Fruit fly (Drosophila melanogaster) whole organism, prepupa: ENCODE measurements around the gene CG15336.

Experiments used
- Blimp-1 ChIP-seq: fragments of 200-800 bp; sonication (Bioruptor generic); optimal IDR thresholded peaks from 3 replicates; lab custom pipeline; 2017; ENCODE audit warnings: missing biosample characterization, missing genetic modification characterization, mild to moderate bottlenecking, moderate library complexity, missing genetic modification reagents
- CG10669 ChIP-seq: fragments of 200-800 bp; sonication (Bioruptor generic); optimal IDR thresholded peaks from 3 replicates; lab custom pipeline; 2018; ENCODE audit warnings: missing biosample characterization, mild to moderate bottlenecking, missing genetic modification characterization, moderate library complexity
- CG11294 ChIP-seq: fragments of 200-800 bp; sonication (Bioruptor generic); IDR thresholded peaks from 2 replicates; pipeline ENCODE4 v1.3.6; 2022; ENCODE audit warnings: missing biosample characterization, missing genetic modification characterization
- CG11902 ChIP-seq: fragments of 200-800 bp; sonication (Bioruptor generic); optimal IDR thresholded peaks from 3 replicates; lab custom pipeline; 2016; ENCODE audit warnings: missing biosample characterization, missing genetic modification characterization
- CG1621 ChIP-seq: fragments of 200-800 bp; sonication (Bioruptor generic); optimal IDR thresholded peaks from 3 replicates; lab custom pipeline; 2018; ENCODE audit warnings: missing biosample characterization, mild to moderate bottlenecking, missing genetic modification characterization
- CG16779 ChIP-seq: fragments of 200-800 bp; sonication (Bioruptor generic); optimal IDR thresholded peaks from 3 replicates; lab custom pipeline; 2017; ENCODE audit warnings: missing biosample characterization, mild to moderate bottlenecking, missing genetic modification characterization
- CG32006 ChIP-seq: fragments of 200-800 bp; sonication (Bioruptor generic); optimal IDR thresholded peaks from 3 replicates; lab custom pipeline; 2017; ENCODE audit warnings: missing biosample characterization, mild to moderate bottlenecking, missing genetic modification characterization
- CG3919 ChIP-seq: fragments of 200-800 bp; sonication (Bioruptor generic); optimal IDR thresholded peaks from 3 replicates; lab custom pipeline; 2016; ENCODE audit warnings: missing biosample characterization, missing genetic modification characterization
- CG4318 ChIP-seq: fragments of 200-800 bp; sonication (Bioruptor generic); optimal IDR thresholded peaks from 3 replicates; lab custom pipeline; 2017; ENCODE audit warnings: missing biosample characterization, mild to moderate bottlenecking, missing genetic modification characterization
- CG6163 ChIP-seq: fragments of 200-800 bp; sonication (Bioruptor generic); IDR thresholded peaks from 3 replicates; pipeline ENCODE4 v1.3.6; 2022; ENCODE audit warnings: missing biosample characterization, missing genetic modification characterization
- CG6792 ChIP-seq: fragments of 200-800 bp; sonication (Bioruptor generic); optimal IDR thresholded peaks from 3 replicates; lab custom pipeline; 2016; ENCODE audit warnings: missing biosample characterization, missing genetic modification characterization
- CG6808 ChIP-seq: fragments of 200-800 bp; sonication (Bioruptor generic); optimal IDR thresholded peaks from 3 replicates; lab custom pipeline; 2017; ENCODE audit warnings: missing biosample characterization, missing genetic modification characterization, mild to moderate bottlenecking, moderate library complexity, missing genetic modification reagents
- CG6854 ChIP-seq: fragments of 200-800 bp; sonication (Bioruptor generic); optimal IDR thresholded peaks from 2 replicates; lab custom pipeline; 2017; ENCODE audit warnings: missing biosample characterization, mild to moderate bottlenecking, missing genetic modification characterization
- CG8119 ChIP-seq: fragments of 200-800 bp; sonication (Bioruptor generic); IDR thresholded peaks from 3 replicates; pipeline ENCODE4 v1.3.6; 2022; ENCODE audit warnings: missing biosample characterization, missing genetic modification characterization
- CG8319 ChIP-seq: fragments of 200-800 bp; sonication (Bioruptor generic); optimal IDR thresholded peaks from 3 replicates; lab custom pipeline; 2016; ENCODE audit warnings: missing biosample characterization, missing genetic modification characterization
- CG8632 ChIP-seq: fragments of 200-800 bp; sonication (Bioruptor generic); optimal IDR thresholded peaks from 3 replicates; lab custom pipeline; 2016; ENCODE audit warnings: missing biosample characterization, missing genetic modification characterization
- CG9139 ChIP-seq: fragments of 200-800 bp; sonication (Bioruptor generic); optimal IDR thresholded peaks from 3 replicates; lab custom pipeline; 2017; ENCODE audit warnings: missing biosample characterization, mild to moderate bottlenecking, missing genetic modification characterization
- Eip75B ChIP-seq: fragments of 200-800 bp; sonication (Bioruptor generic); optimal IDR thresholded peaks from 3 replicates; lab custom pipeline; 2016; ENCODE audit warnings: missing biosample characterization, missing genetic modification characterization
- Eip78C ChIP-seq: fragments of 200-800 bp; sonication (Bioruptor generic); peaks from one replicate; lab custom pipeline; 2016; ENCODE audit warnings: missing biosample characterization, missing genetic modification characterization
- Eip93F ChIP-seq: fragments of 200-800 bp; sonication (Bioruptor generic); optimal IDR thresholded peaks from 2 replicates; lab custom pipeline; 2016; ENCODE audit warnings: missing biosample characterization, mild to moderate bottlenecking, missing genetic modification characterization
- Ets21C ChIP-seq: fragments of 200-800 bp; sonication (Bioruptor generic); optimal IDR thresholded peaks from 3 replicates; lab custom pipeline; 2016; ENCODE audit warnings: missing biosample characterization, missing genetic modification characterization
- Ets96B ChIP-seq: fragments of 200-800 bp; optimal IDR thresholded peaks from 2 replicates; lab custom pipeline; 2019; ENCODE audit warnings: missing biosample characterization, mild to moderate bottlenecking, missing genetic modification characterization, moderate library complexity
- Gug ChIP-seq: fragments of 200-800 bp; sonication (Bioruptor generic); IDR thresholded peaks from 2 replicates; pipeline ENCODE4 v1.3.6; 2022; ENCODE audit warnings: missing biosample characterization, missing genetic modification characterization
- Hr39 ChIP-seq: fragments of 200-800 bp; sonication (Bioruptor generic); optimal IDR thresholded peaks from 2 replicates; lab custom pipeline; 2016; ENCODE audit warnings: missing biosample characterization, missing genetic modification characterization
- Lpt ChIP-seq: fragments of 200-800 bp; sonication (Bioruptor generic); optimal IDR thresholded peaks from 3 replicates; lab custom pipeline; 2016; ENCODE audit warnings: missing biosample characterization, missing genetic modification characterization
- Met ChIP-seq: fragments of 200-800 bp; sonication (Bioruptor generic); optimal IDR thresholded peaks from 3 replicates; lab custom pipeline; 2016; ENCODE audit warnings: missing biosample characterization, missing genetic modification characterization
- OdsH ChIP-seq: fragments of 200-800 bp; sonication (Bioruptor generic); optimal IDR thresholded peaks from 3 replicates; lab custom pipeline; 2016; ENCODE audit warnings: missing biosample characterization, missing genetic modification characterization
- Smox ChIP-seq: fragments of 200-800 bp; sonication (Bioruptor generic); optimal IDR thresholded peaks from 3 replicates; lab custom pipeline; 2016; ENCODE audit warnings: missing biosample characterization, missing genetic modification characterization
- Sox102F ChIP-seq: fragments of 200-800 bp; sonication (Bioruptor generic); optimal IDR thresholded peaks from 2 replicates; lab custom pipeline; 2016; ENCODE audit warnings: missing biosample characterization, mild to moderate bottlenecking, missing genetic modification characterization
- Sox14 ChIP-seq: fragments of 200-800 bp; sonication (Bioruptor generic); optimal IDR thresholded peaks from 3 replicates; lab custom pipeline; 2016; ENCODE audit warnings: missing biosample characterization, missing genetic modification characterization
- acj6 ChIP-seq: fragments of 200-800 bp; sonication (Bioruptor generic); optimal IDR thresholded peaks from 3 replicates; lab custom pipeline; 2016; ENCODE audit warnings: missing biosample characterization, missing genetic modification characterization
- cyc ChIP-seq: fragments of 200-800 bp; sonication (Bioruptor generic); optimal IDR thresholded peaks from 3 replicates; lab custom pipeline; 2016; ENCODE audit warnings: missing biosample characterization, missing genetic modification characterization
- dsx ChIP-seq: fragments of 200-800 bp; optimal IDR thresholded peaks from 3 replicates; lab custom pipeline; 2019; ENCODE audit warnings: missing biosample characterization, mild to moderate bottlenecking, missing genetic modification characterization, moderate library complexity; ENCODE audit not compliant: poor library complexity, severe bottlenecking
- eg ChIP-seq: fragments of 200-800 bp; sonication (Bioruptor generic); IDR thresholded peaks from 3 replicates; pipeline ENCODE4 v1.3.6; 2022; ENCODE audit warnings: missing biosample characterization, missing genetic modification characterization
- esn ChIP-seq: fragments of 200-800 bp; sonication (Bioruptor generic); optimal IDR thresholded peaks from 2 replicates; lab custom pipeline; 2016; ENCODE audit warnings: missing biosample characterization, mild to moderate bottlenecking, missing genetic modification characterization, moderate library complexity
- fd85E ChIP-seq: fragments of 200-800 bp; sonication (Bioruptor generic); optimal IDR thresholded peaks from 3 replicates; lab custom pipeline; 2016; ENCODE audit warnings: missing biosample characterization, missing genetic modification characterization
- fkh ChIP-seq: fragments of 200-800 bp; sonication (Bioruptor generic); optimal IDR thresholded peaks from 3 replicates; lab custom pipeline; 2017; ENCODE audit warnings: missing biosample characterization, mild to moderate bottlenecking, missing genetic modification characterization, moderate library complexity
- svp ChIP-seq: fragments of 200-800 bp; sonication (Bioruptor generic); peaks from one replicate; lab custom pipeline; 2016; ENCODE audit warnings: missing biosample characterization, missing genetic modification characterization
- topi ChIP-seq: fragments of 200-800 bp; sonication (Bioruptor generic); optimal IDR thresholded peaks from 3 replicates; lab custom pipeline; 2016; ENCODE audit warnings: missing biosample characterization, missing genetic modification characterization
- vri ChIP-seq: fragments of 200-800 bp; sonication (Bioruptor generic); optimal IDR thresholded peaks from 3 replicates; lab custom pipeline; 2016; ENCODE audit warnings: missing biosample characterization, mild to moderate bottlenecking, missing genetic modification characterization

Gene CG15336

DNA sequence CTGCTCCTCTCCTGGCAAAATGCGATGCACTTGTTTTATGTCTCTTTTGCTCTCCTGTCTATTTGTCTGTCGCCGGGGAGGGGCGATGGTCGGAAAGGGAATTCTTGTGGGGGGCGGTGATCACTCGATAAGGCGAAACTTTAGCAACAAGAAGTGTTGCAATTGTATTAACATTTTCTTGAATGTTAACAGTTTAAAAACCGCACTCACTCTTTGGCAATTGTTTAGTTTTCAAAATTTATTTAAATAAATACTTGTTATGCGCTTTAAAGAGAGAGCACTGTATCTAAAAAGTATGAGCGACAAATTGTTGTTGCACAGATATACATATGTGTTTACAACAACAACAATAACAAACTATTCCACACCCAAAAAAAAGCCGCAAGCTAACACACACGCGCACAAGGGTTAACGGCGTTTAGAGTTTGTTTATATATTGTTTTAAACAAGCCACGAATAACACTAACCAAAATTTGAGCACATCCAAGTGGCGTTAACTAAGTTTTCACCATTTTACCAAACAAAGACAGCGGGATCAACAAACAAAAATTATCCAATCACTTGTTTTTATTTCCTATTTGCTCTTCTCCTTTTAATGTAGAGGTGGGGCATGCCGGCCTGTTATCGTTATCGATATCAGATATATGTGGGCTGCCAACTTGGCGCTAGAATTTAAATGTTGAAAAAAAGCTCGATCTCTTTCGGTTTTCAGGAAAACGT is 46.1 kb upstream of the CG15336 start, which contains the start of gene CG2258 (continued):
- TF ChIP-seq Met (GFP tag; lab: Kevin White, UChicago) (peak; percentile 82), Eip93F (GFP tag; lab: Kevin White, UChicago) (no peak), svp (GFP tag; lab: Kevin White, UChicago) (peak; percentile 89), CG3919 (GFP tag; lab: Kevin White, UChicago) (peak; percentile 92), dsx (GFP tag; lab: Kevin White, UChicago) (peak; percentile 92), Blimp-1 (peak; percentile 24), Eip75B (peak; percentile 60), Sox14 (peak; percentile 90), Hr39 (peak; percentile 75), CG6808 (GFP tag; lab: Kevin White, UChicago) (peak; percentile 88), CG6854 (GFP tag; lab: Kevin White, UChicago) (no peak), OdsH (GFP tag; lab: Kevin White, UChicago) (peak; percentile 94), Sox102F (GFP tag; lab: Kevin White, UChicago) (peak; percentile 75), Lpt (GFP tag; lab: Kevin White, UChicago) (peak; percentile 90), vri (GFP tag; lab: Kevin White, UChicago) (peak; percentile 61), CG11902 (GFP tag; lab: Kevin White, UChicago) (peak; percentile 69), CG8319 (GFP tag; lab: Kevin White, UChicago) (peak; percentile 64), fd85E (GFP tag; lab: Kevin White, UChicago) (peak; percentile 54), CG8632 (peak; percentile 80), CG6163 (GFP tag; lab: Robert Waterston, UW) (peak; percentile 95), CG11294 (peak; percentile 93), Ets96B (tag; lab: Kevin White, UChicago) (peak; percentile 90), topi (GFP tag; lab: Kevin White, UChicago) (peak; percentile 83), acj6 (GFP tag; lab: Kevin White, UChicago) (peak; percentile 92), fkh (GFP tag; lab: Kevin White, UChicago) (peak; percentile 89), Gug (GFP tag; lab: Robert Waterston, UW) (peak; percentile 95), CG9139 (peak; percentile 75), Ets21C (peak; percentile 43), Smox (GFP tag; lab: Kevin White, UChicago) (no peak), CG4318 (GFP tag; lab: Kevin White, UChicago) (peak; percentile 84), cyc (peak; percentile 75), CG32006 (GFP tag; lab: Kevin White, UChicago) (peak; percentile 94), eg (GFP tag; lab: Robert Waterston, UW) (peak; percentile 98), CG8119 (GFP tag; lab: Robert Waterston, UW) (peak; percentile 97)

DNA sequence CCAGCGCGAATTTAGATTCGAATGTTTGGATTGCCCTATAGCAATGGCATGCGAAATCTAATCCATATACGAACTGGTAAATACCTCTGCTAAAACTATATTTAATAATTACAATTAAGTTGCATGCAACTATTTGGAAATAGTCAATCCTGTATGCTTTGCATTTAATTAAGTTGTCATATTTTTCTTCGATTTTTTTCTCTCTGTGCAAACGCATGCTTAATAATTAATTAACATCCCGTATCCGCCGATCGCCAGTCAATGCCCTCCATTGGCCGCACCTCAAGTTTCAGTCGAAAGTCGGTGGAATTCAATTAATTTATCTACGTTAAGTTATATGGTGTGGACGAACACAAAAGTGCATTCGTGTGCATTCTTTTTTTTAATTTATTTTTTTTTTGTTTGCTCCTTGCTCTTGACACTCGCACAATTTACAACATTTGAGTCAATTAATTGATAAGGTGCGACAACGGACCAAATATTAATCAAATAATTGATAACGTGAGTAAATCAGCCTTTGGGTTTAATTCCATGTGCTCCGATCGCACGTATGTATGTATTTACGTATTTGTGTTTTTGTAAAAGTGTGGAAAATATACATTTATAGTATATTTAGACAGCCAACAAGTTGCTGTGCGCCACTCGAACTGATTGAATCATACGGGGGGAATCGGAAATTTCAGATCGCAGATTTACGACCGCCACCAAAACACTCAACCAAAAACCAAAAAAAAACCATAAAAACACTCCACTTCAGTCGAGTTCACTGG is 41.3 kb upstream of the CG15336 start:
- TF ChIP-seq CG4318 (GFP tag; lab: Kevin White, UChicago) (no peak), acj6 (GFP tag; lab: Kevin White, UChicago) (no peak), Eip78C (peak; percentile 54), CG1621 (no peak), vri (GFP tag; lab: Kevin White, UChicago) (peak; percentile 78), fkh (GFP tag; lab: Kevin White, UChicago) (peak; percentile 45), esn (GFP tag; lab: Kevin White, UChicago) (peak; percentile 3), topi (GFP tag; lab: Kevin White, UChicago) (peak; percentile 15), Smox (GFP tag; lab: Kevin White, UChicago) (no peak), CG6792 (GFP tag; lab: Kevin White, UChicago) (no peak), CG32006 (GFP tag; lab: Kevin White, UChicago) (no peak), Met (GFP tag; lab: Kevin White, UChicago) (peak; percentile 17), svp (GFP tag; lab: Kevin White, UChicago) (peak; percentile 11), Eip93F (GFP tag; lab: Kevin White, UChicago) (peak; percentile 55), CG16779 (tag; lab: Kevin White, UChicago) (no peak), CG6163 (GFP tag; lab: Robert Waterston, UW) (peak; percentile 24; the same call in 1 of the 3 replicates), CG10669 (no peak)
